Fruit fly (Drosophila melanogaster): Measurements from ENCODE around the gene pch2.

The pch2 gene

dm6 chr3R:8524277-8524676 is 37.3 kb downstream of the pch2 start (continued):
- TF ChIP-seq pb (GFP tag; optimal IDR thresholded peaks at IDR 0.05) = no peak
- TF ChIP-seq Hey (tag; optimal IDR thresholded peaks at IDR 0.05) = no peak
- TF ChIP-seq CG12219 (GFP tag; optimal IDR thresholded peaks at IDR 0.05) = no peak
- TF ChIP-seq CG11247 (GFP tag; IDR thresholded peaks at IDR 0.05) = 0 out of 2 replicates have a peak, but pooled peaks have one; percentile 15
- no peak for TF ChIP-seq HmgD (GFP tag; optimal IDR thresholded peaks at IDR 0.05)
- TF ChIP-seq CG13424 (tag; optimal IDR thresholded peaks at IDR 0.05) = no peak
- no peak for TF ChIP-seq CG9727 (GFP tag; optimal IDR thresholded peaks at IDR 0.05)
- TF ChIP-seq CG10543 (GFP tag; optimal IDR thresholded peaks at IDR 0.05) = no peak
- no peak for TF ChIP-seq pzg (GFP tag; optimal IDR thresholded peaks at IDR 0.05)
- no peak for TF ChIP-seq zen (tag; optimal IDR thresholded peaks at IDR 0.05)
- TF ChIP-seq CrebB (tag; optimal IDR thresholded peaks at IDR 0.05) = no peak
- no peak for TF ChIP-seq lbe (GFP tag; optimal IDR thresholded peaks at IDR 0.05)
- no peak for TF ChIP-seq trh (GFP tag; optimal IDR thresholded peaks at IDR 0.05)
- 0 out of 2 replicates have a peak, but pooled peaks have one; percentile 41 for TF ChIP-seq CG5953 (GFP tag; IDR thresholded peaks at IDR 0.05)
- TF ChIP-seq CG18764 (GFP tag; optimal IDR thresholded peaks at IDR 0.05) = no peak
- TF ChIP-seq sug (tag; optimal IDR thresholded peaks at IDR 0.05) = peak; percentile 13
- no peak for TF ChIP-seq CG6791 (GFP tag; IDR thresholded peaks at IDR 0.05; ENCODE audit: partially characterized antibody)
- TF ChIP-seq Awh (GFP tag; IDR thresholded peaks at IDR 0.05) = no peak
- no peak for TF ChIP-seq klu (GFP tag; IDR thresholded peaks at IDR 0.05)
- TF ChIP-seq CG12155 (GFP tag; optimal IDR thresholded peaks at IDR 0.05) = peak; percentile 1
- TF ChIP-seq Hr78 (GFP tag; optimal IDR thresholded peaks at IDR 0.05) = peak in 1 of 2 experiments; percentile 50
- peak; percentile 19 for TF ChIP-seq ftz-f1 (GFP tag; optimal IDR thresholded peaks at IDR 0.05)
- TF ChIP-seq amos (GFP tag; IDR thresholded peaks at IDR 0.05; ENCODE audit: partially characterized antibody) = no peak
- TF ChIP-seq onecut (GFP tag; IDR thresholded peaks at IDR 0.05) = no peak
- peak; percentile 51; the same call in 1 of the 2 replicates for TF ChIP-seq CG32532 (GFP tag; IDR thresholded peaks at IDR 0.05)
- no peak for TF ChIP-seq tll (GFP tag; optimal IDR thresholded peaks at IDR 0.05)
- no peak for TF ChIP-seq crp (GFP tag; optimal IDR thresholded peaks at IDR 0.05)
- TF ChIP-seq CG15011 (GFP tag; optimal IDR thresholded peaks at IDR 0.05) = no peak
- peak; percentile 10 for TF ChIP-seq ATbp (GFP tag; optimal IDR thresholded peaks at IDR 0.05)
- TF ChIP-seq PHDP (tag; optimal IDR thresholded peaks at IDR 0.05) = peak; percentile 28
- TF ChIP-seq CG13287 (GFP tag; IDR thresholded peaks at IDR 0.05; ENCODE audit: partially characterized antibody) = no peak
- no peak for TF ChIP-seq Oaz (GFP tag; IDR thresholded peaks at IDR 0.05)
- no peak for TF ChIP-seq yki (optimal IDR thresholded peaks at IDR 0.05)
- no peak for TF ChIP-seq dpn (GFP tag; optimal IDR thresholded peaks at IDR 0.05)
- no peak for TF ChIP-seq Blimp-1 (GFP tag; optimal IDR thresholded peaks at IDR 0.05)
- no peak for TF ChIP-seq Lim3 (GFP tag; IDR thresholded peaks at IDR 0.05)
- peak; percentile 22 for TF ChIP-seq schlank (tag; optimal IDR thresholded peaks at IDR 0.05)
- no peak for TF ChIP-seq Optix (GFP tag; IDR thresholded peaks at IDR 0.05)
- no peak for TF ChIP-seq CG3163 (GFP tag; optimal IDR thresholded peaks at IDR 0.05)
- no peak for TF ChIP-seq Lpt (GFP tag; optimal IDR thresholded peaks at IDR 0.05)
- TF ChIP-seq slbo (GFP tag; IDR thresholded peaks at IDR 0.05) = peak; percentile 76
- TF ChIP-seq aop (GFP tag; IDR thresholded peaks at IDR 0.05) = no peak
- no peak for TF ChIP-seq tx (GFP tag; optimal IDR thresholded peaks at IDR 0.05)
- no peak for TF ChIP-seq CG8089 (GFP tag; optimal IDR thresholded peaks at IDR 0.05)
- TF ChIP-seq CG4617 (GFP tag; optimal IDR thresholded peaks at IDR 0.05; ENCODE audit: borderline replicate concordance) = no peak
- no peak for TF ChIP-seq Bdp1 (GFP tag; optimal IDR thresholded peaks at IDR 0.05)
- no peak for TF ChIP-seq CG17568 (GFP tag; optimal IDR thresholded peaks at IDR 0.05)
- peak; percentile 54; the same call in 2 of the 3 replicates for TF ChIP-seq row (GFP tag; IDR thresholded peaks at IDR 0.05)
- no peak for TF ChIP-seq wek (GFP tag; optimal IDR thresholded peaks at IDR 0.05)
- no peak for TF ChIP-seq chif (GFP tag; optimal IDR thresholded peaks at IDR 0.05)
- TF ChIP-seq CG9437 (GFP tag; optimal IDR thresholded peaks at IDR 0.05) = no peak

All from whole organism, embryonic.